Worm (Caenorhabditis elegans): ENCODE data around the gene let-413.

The let-413 gene

ce11 chrV:7970519-7970918, 7.1 kb downstream of the let-413 start:
- TF ChIP-seq lsy-2 (tag; optimal IDR thresholded peaks at IDR 0.05) (peak in 1 of 2 experiments; percentile 28), unc-55 (GFP tag; optimal IDR thresholded peaks at IDR 0.05) (peak; percentile 54), nhr-21 (tag; optimal IDR thresholded peaks at IDR 0.05) (peak; percentile 11), unc-39 (tag; optimal IDR thresholded peaks at IDR 0.05) (no peak), lin-11 (tag; optimal IDR thresholded peaks at IDR 0.05) (no peak), mdl-1 (tag; optimal IDR thresholded peaks at IDR 0.05) (no peak), sem-4 (tag; optimal IDR thresholded peaks at IDR 0.05) (no peak)

- TF ChIP-seq ceh-82 (tag; optimal IDR thresholded peaks at IDR 0.05) (no peak), mab-5 (tag; optimal IDR thresholded peaks at IDR 0.05) (no peak), snpc-4 (tag; optimal IDR thresholded peaks at IDR 0.05) (no peak), lin-11 (tag; optimal IDR thresholded peaks at IDR 0.05) (no peak), lin-13 (GFP tag; optimal IDR thresholded peaks at IDR 0.05) (no peak), lsy-2 (tag; optimal IDR thresholded peaks at IDR 0.05) (no peak), elt-1 (tag; optimal IDR thresholded peaks at IDR 0.05) (no peak), nhr-6 (tag; optimal IDR thresholded peaks at IDR 0.05) (no peak), peb-1 (tag; optimal IDR thresholded peaks at IDR 0.05) (no peak), ama-1 (optimal IDR thresholded peaks at IDR 0.05) (no peak), nhr-25 (tag; optimal IDR thresholded peaks at IDR 0.05) (no peak), crh-2 (tag; optimal IDR thresholded peaks at IDR 0.05) (no peak), sma-3 (GFP tag; optimal IDR thresholded peaks at IDR 0.05) (no peak), nhr-237 (tag; optimal IDR thresholded peaks at IDR 0.05) (no peak), ztf-4 (tag; optimal IDR thresholded peaks at IDR 0.05) (no peak), lin-39 (tag; optimal IDR thresholded peaks at IDR 0.05) (no peak), zag-1 (tag; optimal IDR thresholded peaks at IDR 0.05) (no peak), ZK546.5 (tag; optimal IDR thresholded peaks at IDR 0.05) (no peak), nhr-77 (tag; optimal IDR thresholded peaks at IDR 0.05) (no peak), sma-9 (GFP tag; optimal IDR thresholded peaks at IDR 0.05) (no peak), sma-9 (tag; optimal IDR thresholded peaks at IDR 0.05) (no peak)
Measured at ce11 chrV:7969107-7969506, 8.5 kb downstream of the let-413 start, which contains the start of gene che-7. Gene che-7 (minus strand): TSS chrV:7969207.

- TF ChIP-seq nhr-10 (tag; optimal IDR thresholded peaks at IDR 0.05) (no peak), nhr-21 (tag; optimal IDR thresholded peaks at IDR 0.05) (no peak), peb-1 (tag; optimal IDR thresholded peaks at IDR 0.05) (no peak), lsy-2 (tag; optimal IDR thresholded peaks at IDR 0.05) (no peak), nhr-12 (tag; optimal IDR thresholded peaks at IDR 0.05) (no peak), fos-1 (tag; optimal IDR thresholded peaks at IDR 0.05) (no peak)
Measured at ce11 chrV:7964429-7964828, 13.1 kb downstream of the let-413 start.

DNA sequence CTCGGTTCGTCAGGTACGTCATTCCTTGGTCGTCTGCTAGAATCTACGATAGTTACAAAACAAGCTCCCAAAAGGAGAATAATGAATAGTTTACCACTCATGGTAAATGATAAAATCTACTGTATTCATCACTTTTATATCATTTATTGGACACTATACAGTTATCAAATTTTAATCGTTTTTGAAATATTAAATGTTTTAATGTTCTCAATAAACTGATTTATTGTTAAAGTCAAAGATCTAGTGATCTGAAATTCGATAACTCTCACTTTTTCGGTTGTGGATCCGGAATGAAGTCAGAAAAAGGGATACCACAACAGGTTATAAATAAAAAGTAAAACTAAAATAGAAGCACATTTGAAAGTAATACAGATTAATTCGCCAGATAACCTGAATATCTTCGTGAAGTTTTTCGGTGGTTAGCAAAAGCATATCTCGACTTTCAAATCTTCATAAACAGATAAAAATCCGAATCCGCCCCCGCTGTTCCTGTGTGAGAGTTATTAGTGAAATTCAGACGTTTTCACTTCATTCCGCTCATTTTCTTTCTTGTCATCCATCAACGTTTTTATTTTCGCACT, 18.7 kb downstream of the let-413 start, which contains the start of the genes clec-217 and F26D11.2:
clec-217 (minus strand) TSS at position 101 of the 581 bp plus-strand sequence.
F26D11.2 (plus strand) TSS at position 531 of the 581 bp plus-strand sequence.
- TF ChIP-seq F13H6.1 (tag; optimal IDR thresholded peaks at IDR 0.05): no peak
- TF ChIP-seq unc-55 (GFP tag; optimal IDR thresholded peaks at IDR 0.05): no peak
- no peak for TF ChIP-seq aly-2 (tag; optimal IDR thresholded peaks at IDR 0.05)
- no peak for TF ChIP-seq nhr-10 (tag; optimal IDR thresholded peaks at IDR 0.05)
- TF ChIP-seq nhr-6 (tag; optimal IDR thresholded peaks at IDR 0.05): no peak
- TF ChIP-seq ama-1 (optimal IDR thresholded peaks at IDR 0.05): no peak
- no peak for TF ChIP-seq lin-39 (tag; optimal IDR thresholded peaks at IDR 0.05)
- TF ChIP-seq sma-3 (GFP tag; optimal IDR thresholded peaks at IDR 0.05): no peak
- no peak for TF ChIP-seq nhr-129 (tag; optimal IDR thresholded peaks at IDR 0.05)

DNA sequence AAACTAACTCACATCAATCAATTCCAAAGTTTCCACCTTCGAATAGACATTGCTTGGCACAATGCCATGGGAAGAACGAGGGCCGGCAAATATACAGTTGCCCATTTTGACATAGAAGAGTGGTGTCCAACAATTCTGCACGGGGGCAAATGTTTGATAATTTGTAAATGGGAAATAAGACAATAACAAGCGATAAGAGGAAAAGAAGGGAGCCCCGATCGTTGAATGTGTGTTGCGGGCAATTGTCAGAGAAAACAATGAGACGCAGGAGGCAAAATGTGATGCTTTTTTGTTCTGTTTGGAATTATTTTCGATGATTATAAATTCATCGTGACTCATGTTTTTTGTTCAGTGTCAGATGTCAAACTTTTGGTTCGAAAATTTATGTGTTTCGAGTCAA, 21.4 kb downstream of the let-413 start, which contains the start of gene pals-34:
pals-34 (minus strand) TSS at position 280 of the 400 bp plus-strand sequence.
- TF ChIP-seq lin-13 (GFP tag; optimal IDR thresholded peaks at IDR 0.05): no peak
- TF ChIP-seq lsy-2 (tag; optimal IDR thresholded peaks at IDR 0.05): no peak
- no peak for TF ChIP-seq F13H6.1 (tag; optimal IDR thresholded peaks at IDR 0.05)
- no peak for TF ChIP-seq elt-3 (tag; optimal IDR thresholded peaks at IDR 0.05)
- TF ChIP-seq ZK546.5 (tag; optimal IDR thresholded peaks at IDR 0.05): no peak
- TF ChIP-seq mbf-1 (tag; optimal IDR thresholded peaks at IDR 0.05): no peak
- TF ChIP-seq sma-3 (GFP tag; optimal IDR thresholded peaks at IDR 0.05): no peak

Data from whole organism, L2 larva.